Worm (Caenorhabditis elegans): ENCODE measurements around the gene ins-19.

DNA sequence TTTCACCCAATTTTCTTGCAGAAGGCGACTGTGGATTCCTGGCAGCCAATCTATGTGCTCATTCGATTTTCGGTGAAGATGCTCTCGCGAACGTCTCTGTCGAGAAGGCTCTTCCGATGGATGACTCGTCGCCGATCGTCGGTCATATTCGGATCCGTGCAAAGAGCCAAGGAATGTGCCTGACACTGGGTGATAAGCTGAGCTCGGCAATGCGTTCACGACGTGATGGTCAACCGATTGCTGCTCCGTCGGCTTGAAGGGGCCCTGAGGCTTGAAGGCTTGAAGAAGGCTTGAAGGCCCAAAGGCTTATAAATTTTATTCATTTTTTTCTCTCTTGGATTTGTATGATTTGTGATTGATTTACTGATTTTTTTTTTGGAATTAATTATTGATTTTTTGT lies 39.1 kb downstream of the ins-19 start:
- TF ChIP-seq egl-27 (tag; optimal IDR thresholded peaks at IDR 0.05) (no peak), ama-1 (optimal IDR thresholded peaks at IDR 0.05) (no peak), nhr-11 (tag; optimal IDR thresholded peaks at IDR 0.05) (no peak), jun-1 (tag; optimal IDR thresholded peaks at IDR 0.05) (no peak), fkh-10 (GFP tag; optimal IDR thresholded peaks at IDR 0.05) (no peak)
